Worm (Caenorhabditis elegans) whole organism, L1 larva: ENCODE results near the gene del-2.

Source experiments
- C16A3.4 ChIP-seq: fragments of 150-350 bp; optimal IDR thresholded peaks from 2 replicates; lab custom pipeline; 2014; ENCODE audit warnings: missing biosample characterization, missing genetic modification characterization
- Y116A8C.19 ChIP-seq: sonication (generic microtip); optimal IDR thresholded peaks from 2 replicates; lab custom pipeline; 2016; ENCODE audit warnings: missing compliant biosample characterization, missing genetic modification characterization, borderline replicate concordance
- aly-2 ChIP-seq: fragments of 150-350 bp; optimal IDR thresholded peaks from 2 replicates; lab custom pipeline; 2014; ENCODE audit warnings: missing biosample characterization, missing genetic modification characterization
- ama-1 ChIP-seq: fragments of 150-350 bp; optimal IDR thresholded peaks from 2 replicates; lab custom pipeline; 2014
- blmp-1 ChIP-seq: fragments of 150-350 bp; optimal IDR thresholded peaks from 2 replicates; lab custom pipeline; 2014; ENCODE audit warnings: missing biosample characterization, missing genetic modification characterization
- ceh-8 ChIP-seq: fragments of 200-800 bp; sonication (Bioruptor generic); optimal IDR thresholded peaks from 2 replicates; lab custom pipeline; 2018; ENCODE audit warnings: mild to moderate bottlenecking, missing genetic modification characterization, moderate library complexity, missing compliant biosample characterization
- ceh-82 ChIP-seq, 3 experiments: fragments of 150-350 bp in 1 of 3; sonication (generic microtip) in 2 of 3; optimal IDR thresholded peaks; 2 replicates each; lab custom pipeline; 2014 to 2017; ENCODE audit warnings: missing biosample characterization in 3 of 3, missing genetic modification characterization in 3 of 3
- ceh-90 ChIP-seq: sonication (generic microtip); optimal IDR thresholded peaks from 2 replicates; lab custom pipeline; 2016; ENCODE audit warnings: missing genetic modification characterization, missing compliant biosample characterization
- ces-1 ChIP-seq: fragments of 150-350 bp; optimal IDR thresholded peaks from 2 replicates; lab custom pipeline; 2014; ENCODE audit warnings: missing biosample characterization, missing genetic modification reagents, missing genetic modification characterization
- efl-1 ChIP-seq, 4 experiments: fragments of 150-350 bp; optimal IDR thresholded peaks in 3 of 4; peaks in 1 of 4; 1 replicate in 1 of 4; 2 replicates in 3 of 4; lab custom pipeline; 2014; ENCODE audit warnings: missing biosample characterization in 2 of 4, missing genetic modification characterization in 2 of 4, missing genetic modification reagents in 2 of 4
- elt-3 ChIP-seq, 6 experiments: fragments of 150-350 bp in 1 of 6; sonication (generic microtip); optimal IDR thresholded peaks; 2 replicates each; lab custom pipeline; 2017 to 2018; ENCODE audit warnings: missing biosample characterization in 6 of 6, missing genetic modification characterization in 6 of 6, inconsistent platforms in 1 of 6
- ets-5 ChIP-seq: fragments of 200-800 bp; sonication (Bioruptor generic); IDR thresholded peaks from 2 replicates; pipeline ENCODE4 v1.3.6; 2022; ENCODE audit warnings: missing genetic modification characterization, missing compliant biosample characterization
- fkh-10 ChIP-seq: sonication (generic microtip); optimal IDR thresholded peaks from 2 replicates; lab custom pipeline; 2017; ENCODE audit warnings: missing biosample characterization, missing genetic modification reagents, missing genetic modification characterization
- fkh-8 ChIP-seq: sonication (generic microtip); optimal IDR thresholded peaks from 2 replicates; lab custom pipeline; 2016; ENCODE audit warnings: mild to moderate bottlenecking, missing genetic modification characterization, missing compliant biosample characterization
- irx-1 ChIP-seq: sonication (generic microtip); optimal IDR thresholded peaks from 2 replicates; lab custom pipeline; 2016; ENCODE audit warnings: missing genetic modification characterization, missing compliant biosample characterization
- lin-13 ChIP-seq: fragments of 150-350 bp; optimal IDR thresholded peaks from 2 replicates; lab custom pipeline; 2014; ENCODE audit warnings: missing biosample characterization, missing genetic modification reagents, missing genetic modification characterization
- lin-14 ChIP-seq: fragments of 200-800 bp; sonication (Bioruptor generic); optimal IDR thresholded peaks from 2 replicates; lab custom pipeline; 2018; ENCODE audit warnings: mild to moderate bottlenecking, missing genetic modification characterization, moderate library complexity, missing compliant biosample characterization
- lin-15B ChIP-seq: fragments of 150-350 bp; sonication (generic microtip); optimal IDR thresholded peaks from 3 replicates; lab custom pipeline; 2014; ENCODE audit warnings: missing biosample characterization, missing genetic modification characterization
- lin-39 ChIP-seq: fragments of 150-350 bp; optimal IDR thresholded peaks from 2 replicates; lab custom pipeline; 2014; ENCODE audit warnings: missing biosample characterization, missing genetic modification reagents, missing genetic modification characterization
- mep-1 ChIP-seq: fragments of 150-350 bp; optimal IDR thresholded peaks from 2 replicates; lab custom pipeline; 2014; ENCODE audit warnings: missing biosample characterization, missing genetic modification characterization
- nhr-12 ChIP-seq: sonication (generic microtip); optimal IDR thresholded peaks from 2 replicates; lab custom pipeline; 2017; ENCODE audit warnings: missing biosample characterization, missing genetic modification characterization
- nhr-19 ChIP-seq: fragments of 200-800 bp; sonication (Bioruptor generic); conservative IDR thresholded peaks from 2 replicates; pipeline ENCODE4 v1.3.6; 2022; ENCODE audit warnings: missing genetic modification characterization, missing compliant biosample characterization
- nhr-20 ChIP-seq: sonication (generic microtip); optimal IDR thresholded peaks from 2 replicates; lab custom pipeline; 2016; ENCODE audit warnings: mild to moderate bottlenecking, missing genetic modification characterization, missing compliant biosample characterization
- nhr-28 ChIP-seq: fragments of 150-350 bp; optimal IDR thresholded peaks from 2 replicates; lab custom pipeline; 2014; ENCODE audit warnings: missing biosample characterization, missing genetic modification characterization
- nhr-47 ChIP-seq: sonication (generic microtip); optimal IDR thresholded peaks from 2 replicates; lab custom pipeline; 2016; ENCODE audit warnings: mild to moderate bottlenecking, missing genetic modification characterization, moderate library complexity, missing compliant biosample characterization
- pax-3 ChIP-seq: fragments of 200-800 bp; sonication (Bioruptor generic); optimal IDR thresholded peaks from 2 replicates; lab custom pipeline; 2018; ENCODE audit warnings: mild to moderate bottlenecking, missing genetic modification characterization, moderate library complexity, missing compliant biosample characterization
- snu-23 ChIP-seq: sonication (generic microtip); optimal IDR thresholded peaks from 2 replicates; lab custom pipeline; 2016; ENCODE audit warnings: missing genetic modification characterization, missing compliant biosample characterization
- sptf-1 ChIP-seq: fragments of 150-350 bp; optimal IDR thresholded peaks from 2 replicates; lab custom pipeline; 2014; ENCODE audit warnings: missing biosample characterization, missing genetic modification characterization
- sup-37 ChIP-seq: fragments of 200-800 bp; sonication (Bioruptor generic); optimal IDR thresholded peaks from 2 replicates; lab custom pipeline; 2018; ENCODE audit warnings: mild to moderate bottlenecking, missing genetic modification characterization, missing compliant biosample characterization
- swsn-7 ChIP-seq: sonication (generic microtip); optimal IDR thresholded peaks from 2 replicates; lab custom pipeline; 2016; ENCODE audit warnings: missing genetic modification characterization, missing compliant biosample characterization
- unc-62 ChIP-seq: fragments of 150-350 bp; optimal IDR thresholded peaks from 2 replicates; lab custom pipeline; 2014; ENCODE audit warnings: missing biosample characterization, missing genetic modification reagents, missing genetic modification characterization
- unc-86 ChIP-seq: sonication (generic microtip); optimal IDR thresholded peaks from 2 replicates; lab custom pipeline; 2016; ENCODE audit warnings: missing genetic modification characterization, missing compliant biosample characterization
- xbp-1 ChIP-seq: sonication (generic microtip); optimal IDR thresholded peaks from 2 replicates; lab custom pipeline; 2016; ENCODE audit warnings: missing genetic modification characterization, missing compliant biosample characterization
- zag-1 ChIP-seq: fragments of 150-350 bp; optimal IDR thresholded peaks from 2 replicates; lab custom pipeline; 2014; ENCODE audit warnings: missing biosample characterization, missing genetic modification characterization
- ztf-11 ChIP-seq, 2 experiments: sonication (generic microtip); optimal IDR thresholded peaks; 2 replicates each; lab custom pipeline; 2016 to 2017; ENCODE audit warnings: missing genetic modification characterization in 2 of 2, missing biosample characterization in 1 of 2, missing compliant biosample characterization in 1 of 2
- ztf-4 ChIP-seq: fragments of 150-350 bp; optimal IDR thresholded peaks from 2 replicates; lab custom pipeline; 2014; ENCODE audit warnings: missing biosample characterization, missing genetic modification characterization

del-2 gene

ce11 chrIV:9667084-9667483, 25.3 kb upstream of the del-2 start (continued):
- no peak for TF ChIP-seq unc-86 (tag; lab: Kevin White, UChicago)
- TF ChIP-seq lin-13 (GFP tag; lab: Kevin White, UChicago), result no peak

ce11 chrIV:9659999-9660398, 18.2 kb upstream of the del-2 start:
- TF ChIP-seq mep-1 (no peak), sup-37 (GFP tag; lab: Kevin White, UChicago) (no peak), lin-14 (GFP tag; lab: Kevin White, UChicago) (peak; percentile 28), nhr-12 (no peak), fkh-10 (GFP tag; lab: Kevin White, UChicago) (peak; percentile 62)

- TF ChIP-seq ceh-90 (tag; lab: Kevin White, UChicago) (no peak), swsn-7 (no peak), ama-1 (lab: Kevin White, UChicago) (no peak)
These were observed 15.9 kb upstream of the del-2 start, which contains the start of gene acc-1 for ce11 chrIV:9657753-9658152. Gene acc-1, plus strand, starts transcription at chrIV:9658053.

ce11 chrIV:9655556-9655955, 13.7 kb upstream of the del-2 start:
- no peak for TF ChIP-seq blmp-1 (tag; lab: Kevin White, UChicago)
- TF ChIP-seq lin-14 (GFP tag; lab: Kevin White, UChicago), result peak; percentile 22

ce11 chrIV:9654017-9654416, 12.2 kb upstream of the del-2 start, which contains the start of gene F58G6.7:
Gene F58G6.7, plus strand, starts transcription at chrIV:9654317.
- TF ChIP-seq ceh-82 (tag; optimal IDR thresholded peaks at IDR 0.05; lab: Kevin White, UChicago) (no peak), nhr-47 (tag; lab: Kevin White, UChicago) (no peak), nhr-20 (no peak), ceh-8 (GFP tag; lab: Kevin White, UChicago) (no peak), mep-1 (no peak), C16A3.4 (tag; lab: Kevin White, UChicago) (no peak), efl-1 (optimal IDR thresholded peaks at IDR 0.05; lab: Kevin White, UChicago) (no peak), efl-1 (GFP tag; optimal IDR thresholded peaks at IDR 0.05 in 1 of 2; lab: Kevin White, UChicago) (no peak), sptf-1 (tag; lab: Kevin White, UChicago) (no peak), elt-3 (tag; optimal IDR thresholded peaks at IDR 0.05; lab: Kevin White, UChicago) (no peak), ces-1 (no peak), nhr-19 (GFP tag; lab: Robert Waterston, UW) (no peak), nhr-28 (tag; lab: Kevin White, UChicago) (no peak), zag-1 (tag; lab: Kevin White, UChicago) (no peak)

ce11 chrIV:9653184-9653583, 11.4 kb upstream of the del-2 start, which contains the start of gene F58G6.3:
Gene F58G6.3, plus strand, starts transcription at chrIV:9653535.
- TF ChIP-seq pax-3 (tag; lab: Kevin White, UChicago) (no peak), lin-15B (tag; lab: Kevin White, UChicago) (no peak), ceh-90 (tag; lab: Kevin White, UChicago) (no peak), unc-62 (GFP tag; lab: Kevin White, UChicago) (no peak), lin-14 (GFP tag; lab: Kevin White, UChicago) (no peak), ztf-4 (no peak), lin-13 (GFP tag; lab: Kevin White, UChicago) (no peak), unc-86 (tag; lab: Kevin White, UChicago) (no peak), snu-23 (no peak), ets-5 (GFP tag; lab: Robert Waterston, UW) (no peak), fkh-8 (tag; lab: Kevin White, UChicago) (no peak), irx-1 (no peak), ces-1 (no peak), ztf-11 (tag; optimal IDR thresholded peaks at IDR 0.05; lab: Kevin White, UChicago) (no peak), Y116A8C.19 (tag; lab: Kevin White, UChicago) (no peak), nhr-20 (no peak), lin-39 (tag; lab: Kevin White, UChicago) (no peak), nhr-28 (tag; lab: Kevin White, UChicago) (no peak), xbp-1 (tag; lab: Kevin White, UChicago) (no peak), aly-2 (tag; lab: Kevin White, UChicago) (no peak)
